Fruit fly (Drosophila melanogaster): ENCODE measurements around the gene CG10154.

DNA sequence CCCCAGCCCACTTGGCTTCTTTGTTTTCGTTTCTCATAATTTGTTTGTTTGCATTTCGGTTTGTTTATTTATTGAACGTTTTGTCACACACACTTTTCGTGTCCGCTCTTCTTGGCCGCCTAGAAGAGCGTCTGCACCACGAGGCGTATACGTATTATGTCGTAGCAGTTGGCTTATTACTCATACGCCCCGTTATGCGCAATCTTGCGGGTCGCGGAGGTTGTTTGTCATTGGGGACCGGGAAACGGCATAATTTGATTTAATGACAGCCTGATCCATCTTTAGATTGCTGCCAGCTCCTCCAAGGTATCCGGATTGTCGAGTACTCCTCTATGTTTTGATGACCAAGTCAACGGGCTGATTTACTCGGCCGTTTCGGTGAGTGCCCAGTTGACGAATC is 16.7 kb downstream of the CG10154 start:
- TF ChIP-seq insv (optimal IDR thresholded peaks at IDR 0.05) (no peak), psq (optimal IDR thresholded peaks at IDR 0.05) (no peak)

Measured in Kc167 (cell line).